Fruit fly (Drosophila melanogaster): ENCODE results near the gene Noc2.

DNA sequence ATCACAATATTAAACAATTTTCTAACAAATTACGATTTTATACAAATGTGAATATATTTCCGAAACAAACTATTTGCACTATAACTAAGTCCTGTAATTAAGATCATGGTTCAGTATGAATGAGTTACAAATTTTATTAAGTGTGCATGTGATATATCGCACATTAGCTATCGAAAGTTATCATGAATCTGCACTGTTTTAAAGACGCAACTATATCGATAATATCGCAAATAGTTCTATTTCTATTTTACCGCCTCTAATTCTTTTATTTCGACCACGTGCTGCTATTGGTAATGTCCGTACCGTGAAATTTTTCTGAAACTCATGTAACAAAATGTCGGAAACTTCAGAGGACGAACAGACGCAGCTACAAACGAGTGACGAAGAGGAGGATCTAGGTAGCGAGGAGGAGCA is 20.5 kb upstream of the Noc2 start, which contains the start of gene pths:
- TF ChIP-seq CG6163 (GFP tag; IDR thresholded peaks at IDR 0.05) (no peak), CG9139 (GFP tag; optimal IDR thresholded peaks at IDR 0.05) (no peak), Blimp-1 (GFP tag; optimal IDR thresholded peaks at IDR 0.05) (no peak), Met (GFP tag; optimal IDR thresholded peaks at IDR 0.05) (no peak), CG4318 (GFP tag; optimal IDR thresholded peaks at IDR 0.05) (no peak), Lpt (GFP tag; optimal IDR thresholded peaks at IDR 0.05) (no peak), fkh (GFP tag; optimal IDR thresholded peaks at IDR 0.05) (no peak), Sox15 (GFP tag; optimal IDR thresholded peaks at IDR 0.05) (peak; percentile 22), pdm3 (GFP tag; optimal IDR thresholded peaks at IDR 0.05) (no peak), Hr39 (GFP tag; optimal IDR thresholded peaks at IDR 0.05) (peak; percentile 64), CG8319 (GFP tag; optimal IDR thresholded peaks at IDR 0.05) (no peak), CG1621 (tag; optimal IDR thresholded peaks at IDR 0.05) (no peak), CG11902 (GFP tag; optimal IDR thresholded peaks at IDR 0.05) (peak; percentile 32)

Measured in whole organism, prepupa.